Fruit fly (Drosophila melanogaster): ENCODE results near the gene CG46466.

The CG46466 gene

dm6 chr4:659884-660846, 2.8 kb downstream of the CG46466 start, which contains the start of gene gw (continued):
- peak in 1 of 2 experiments; percentile 71 for TF ChIP-seq Hr51 (GFP tag; optimal IDR thresholded peaks at IDR 0.05)
- TF ChIP-seq MBD-R2 (GFP tag; IDR thresholded peaks at IDR 0.05), result peak; percentile 18
- peak; percentile 34 for TF ChIP-seq CG17186 (GFP tag; optimal IDR thresholded peaks at IDR 0.05)
- no peak for TF ChIP-seq pros (GFP tag; optimal IDR thresholded peaks at IDR 0.05)
- peak; percentile 63 for TF ChIP-seq crc (GFP tag; optimal IDR thresholded peaks at IDR 0.05)
- no peak for TF ChIP-seq Jarid2 (GFP tag; optimal IDR thresholded peaks at IDR 0.05)
- TF ChIP-seq Chrac-16 (GFP tag; optimal IDR thresholded peaks at IDR 0.05), result peak; percentile 78
- no peak for TF ChIP-seq pita (GFP tag; optimal IDR thresholded peaks at IDR 0.05)
- TF ChIP-seq Doc2 (GFP tag; IDR thresholded peaks at IDR 0.05), result no peak
- TF ChIP-seq sd (tag; optimal IDR thresholded peaks at IDR 0.05), result no peak
- peak; percentile 37 for TF ChIP-seq repo (GFP tag; optimal IDR thresholded peaks at IDR 0.05)
- TF ChIP-seq eve (GFP tag; optimal IDR thresholded peaks at IDR 0.05), result peak in 1 of 2 experiments; percentile 92
- no peak for TF ChIP-seq H15 (GFP tag; IDR thresholded peaks at IDR 0.05)
- peak; percentile 76 for TF ChIP-seq knrl (GFP tag; IDR thresholded peaks at IDR 0.05; ENCODE audit: partially characterized antibody)
- no peak for TF ChIP-seq otp (GFP tag; IDR thresholded peaks at IDR 0.05)
- peak; percentile 83 for TF ChIP-seq CG1602 (GFP tag; optimal IDR thresholded peaks at IDR 0.05)
- TF ChIP-seq Scr (GFP tag; IDR thresholded peaks at IDR 0.05; ENCODE audit: partially characterized antibody), result peak; percentile 59
- TF ChIP-seq CG14860 (GFP tag; IDR thresholded peaks at IDR 0.05; ENCODE audit: partially characterized antibody), result peak; percentile 54; the same call in 2 of the 3 replicates
- no peak for TF ChIP-seq CG3847 (GFP tag; IDR thresholded peaks at IDR 0.05)
- TF ChIP-seq CG5953 (GFP tag; IDR thresholded peaks at IDR 0.05), result peak; percentile 71
- no peak for TF ChIP-seq Hey (tag; optimal IDR thresholded peaks at IDR 0.05)
- TF ChIP-seq sim (GFP tag; IDR thresholded peaks at IDR 0.05), result 0 out of 2 replicates have a peak, but pooled peaks have one; percentile 21
- peak; percentile 53; the same call in 1 of the 2 replicates for TF ChIP-seq nerfin-2 (GFP tag; IDR thresholded peaks at IDR 0.05; ENCODE audit: partially characterized antibody)
- no peak for TF ChIP-seq cad (GFP tag; optimal IDR thresholded peaks at IDR 0.05)
- no peak; the same call in 1 of the 3 replicates for TF ChIP-seq zfh1 (GFP tag; IDR thresholded peaks at IDR 0.05)
- TF ChIP-seq caup (GFP tag; optimal IDR thresholded peaks at IDR 0.05; ENCODE audit: severe bottlenecking), result peak; percentile 81
- no peak for TF ChIP-seq MTF-1 (GFP tag; optimal IDR thresholded peaks at IDR 0.05; ENCODE audit: borderline replicate concordance)
- TF ChIP-seq stwl (tag; optimal IDR thresholded peaks at IDR 0.05), result peak; percentile 18
- peak; percentile 77; the same call in 1 of the 2 replicates for TF ChIP-seq Rfx (GFP tag; IDR thresholded peaks at IDR 0.05)
- no peak for TF ChIP-seq ap (GFP tag; IDR thresholded peaks at IDR 0.05)
- peak; percentile 78 for TF ChIP-seq CG33557 (GFP tag; optimal IDR thresholded peaks at IDR 0.05)
- peak; percentile 71 for TF ChIP-seq wdn (GFP tag; IDR thresholded peaks at IDR 0.05)
- TF ChIP-seq CG4820 (GFP tag; optimal IDR thresholded peaks at IDR 0.05), result peak; percentile 76
- TF ChIP-seq CG30431 (GFP tag; optimal IDR thresholded peaks at IDR 0.05), result no peak
- peak; percentile 62 for TF ChIP-seq fd96Cb (tag; optimal IDR thresholded peaks at IDR 0.05)
- no peak for TF ChIP-seq org-1 (GFP tag; optimal IDR thresholded peaks at IDR 0.05)
- TF ChIP-seq Nf-YB (GFP tag; optimal IDR thresholded peaks at IDR 0.05), result no peak
- no peak; the same call in 1 of the 2 replicates for TF ChIP-seq H2.0 (GFP tag; IDR thresholded peaks at IDR 0.05)
- peak; percentile 51 for TF ChIP-seq gcm2 (GFP tag; optimal IDR thresholded peaks at IDR 0.05)
- TF ChIP-seq CG4730 (GFP tag; IDR thresholded peaks at IDR 0.05), result no peak
- peak; percentile 57 for TF ChIP-seq slou (GFP tag; optimal IDR thresholded peaks at IDR 0.05)
- no peak for TF ChIP-seq jigr1 (GFP tag; IDR thresholded peaks at IDR 0.05)
- TF ChIP-seq onecut (GFP tag; IDR thresholded peaks at IDR 0.05), result peak; percentile 59
- no peak for TF ChIP-seq CG11456 (GFP tag; IDR thresholded peaks at IDR 0.05)
- no peak for TF ChIP-seq gcm (GFP tag; optimal IDR thresholded peaks at IDR 0.05)
- TF ChIP-seq sna (GFP tag; IDR thresholded peaks at IDR 0.05; ENCODE audit: partially characterized antibody), result no peak
- TF ChIP-seq p53 (GFP tag; optimal IDR thresholded peaks at IDR 0.05), result peak; percentile 18
- no peak for TF ChIP-seq Sin3A (optimal IDR thresholded peaks at IDR 0.05)

Data from whole organism, embryonic.